Fruit fly (Drosophila melanogaster): Measurements from ENCODE around the gene vn.

DNA sequence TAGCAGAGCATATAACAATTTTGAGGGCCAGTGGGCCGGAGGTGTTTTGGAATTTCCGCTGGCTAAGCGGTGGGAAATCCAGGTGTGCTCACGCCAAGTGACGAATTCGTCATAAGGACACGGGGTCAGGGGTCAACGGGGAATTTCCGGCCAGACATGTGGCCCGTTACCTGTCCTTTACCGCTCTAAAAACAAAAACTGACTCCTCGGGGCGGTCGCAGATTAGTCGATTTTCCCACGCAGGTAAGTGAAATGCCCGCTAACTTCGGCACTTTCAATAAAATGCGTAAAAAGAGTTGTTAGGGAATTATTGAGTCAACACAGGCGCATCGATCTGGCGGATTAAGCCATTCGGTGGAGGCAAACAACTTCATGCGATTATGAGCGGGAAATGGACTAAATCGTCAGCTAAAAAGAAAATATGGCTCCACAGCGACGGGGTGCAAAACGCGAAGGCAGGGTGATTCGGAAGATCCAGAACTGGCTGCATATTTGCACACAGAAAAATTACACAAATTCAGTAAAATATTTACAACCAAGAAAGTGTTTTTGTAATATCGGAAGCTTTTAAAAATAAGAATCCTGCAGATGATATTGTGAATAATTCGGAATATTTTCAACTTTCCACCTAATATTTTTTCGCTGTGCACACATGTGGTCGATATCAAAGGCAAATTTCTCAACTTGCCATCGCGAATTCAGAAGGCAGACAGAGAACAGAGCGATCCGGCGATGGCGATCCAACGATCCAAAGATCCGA, 9.4 kb downstream of the vn start:
- TF ChIP-seq gcm2 (GFP tag; optimal IDR thresholded peaks at IDR 0.05) (no peak), Hr78 (GFP tag; optimal IDR thresholded peaks at IDR 0.05) (no peak), CG17802 (tag; optimal IDR thresholded peaks at IDR 0.05) (no peak), ken (GFP tag; IDR thresholded peaks at IDR 0.05) (no peak), CG12744 (GFP tag; optimal IDR thresholded peaks at IDR 0.05) (no peak), CG5245 (GFP tag; optimal IDR thresholded peaks at IDR 0.05) (no peak), ci (GFP tag; IDR thresholded peaks at IDR 0.05) (no peak), tio (GFP tag; optimal IDR thresholded peaks at IDR 0.05) (no peak), CG16815 (GFP tag; optimal IDR thresholded peaks at IDR 0.05) (no peak)

Measured in whole organism, embryonic.